Worm (Caenorhabditis elegans) whole organism, late embryonic: ENCODE results near the gene F59B10.6.

Source experiments
- C38D4.7 ChIP-seq: fragments of 200-800 bp; sonication (Bioruptor generic); optimal IDR thresholded peaks from 2 replicates; lab custom pipeline; 2018; ENCODE audit warnings: mild to moderate bottlenecking, missing genetic modification characterization, moderate library complexity, missing compliant biosample characterization
- F13H6.1 ChIP-seq: sonication (generic microtip); optimal IDR thresholded peaks from 2 replicates; lab custom pipeline; 2016; ENCODE audit warnings: missing genetic modification characterization, missing compliant biosample characterization
- K02D7.2 ChIP-seq: sonication (generic microtip); optimal IDR thresholded peaks from 2 replicates; lab custom pipeline; 2017; ENCODE audit warnings: mild to moderate bottlenecking, missing genetic modification characterization, missing compliant biosample characterization
- K09A11.1 ChIP-seq: sonication (generic microtip); optimal IDR thresholded peaks from 2 replicates; lab custom pipeline; 2017; ENCODE audit warnings: antibody characterized with exemption, mild to moderate bottlenecking, missing genetic modification characterization, missing compliant biosample characterization; ENCODE audit not compliant: insufficient read depth
- Y22D7AL.16 ChIP-seq: sonication (generic microtip); optimal IDR thresholded peaks from 2 replicates; lab custom pipeline; 2016; ENCODE audit warnings: missing genetic modification characterization, missing compliant biosample characterization
- ceh-14 ChIP-seq: sonication (generic microtip); optimal IDR thresholded peaks from 2 replicates; lab custom pipeline; 2016; ENCODE audit warnings: missing genotype, missing genetic modification characterization, missing compliant biosample characterization
- ceh-18 ChIP-seq: sonication (generic microtip); optimal IDR thresholded peaks from 2 replicates; lab custom pipeline; 2016; ENCODE audit warnings: missing genetic modification characterization, missing compliant biosample characterization
- ceh-2 ChIP-seq: sonication (generic microtip); optimal IDR thresholded peaks from 2 replicates; lab custom pipeline; 2016; ENCODE audit warnings: missing genotype, missing genetic modification characterization, missing compliant biosample characterization
- ceh-24 ChIP-seq: sonication (generic microtip); optimal IDR thresholded peaks from 2 replicates; lab custom pipeline; 2016; ENCODE audit warnings: mild to moderate bottlenecking, missing genetic modification characterization, missing compliant biosample characterization
- ceh-30 ChIP-seq: fragments of 150-350 bp; optimal IDR thresholded peaks from 2 replicates; lab custom pipeline; 2014; ENCODE audit warnings: missing biosample characterization, missing genetic modification characterization
- ceh-31 ChIP-seq: sonication (generic microtip); optimal IDR thresholded peaks from 2 replicates; lab custom pipeline; 2016; ENCODE audit warnings: missing genetic modification characterization, missing compliant biosample characterization
- ceh-45 ChIP-seq: fragments of 200-800 bp; sonication (Bioruptor generic); IDR thresholded peaks from 2 replicates; pipeline ENCODE4 v1.3.6; 2022; ENCODE audit warnings: missing genetic modification reagents, missing genetic modification characterization, missing compliant biosample characterization
- ceh-6 ChIP-seq: fragments of 200-800 bp; sonication (Bioruptor generic); optimal IDR thresholded peaks from 2 replicates; lab custom pipeline; 2018; ENCODE audit warnings: mild to moderate bottlenecking, missing genetic modification characterization, missing compliant biosample characterization
- dve-1 ChIP-seq: sonication (generic microtip); optimal IDR thresholded peaks from 2 replicates; lab custom pipeline; 2017; ENCODE audit warnings: antibody characterized with exemption, mild to moderate bottlenecking, missing genetic modification characterization, missing compliant biosample characterization
- elt-2 ChIP-seq: sonication (generic microtip); optimal IDR thresholded peaks from 2 replicates; lab custom pipeline; 2016; ENCODE audit warnings: missing genetic modification reagents, missing genetic modification characterization, missing compliant biosample characterization
- fax-1 ChIP-seq: sonication (generic microtip); optimal IDR thresholded peaks from 2 replicates; lab custom pipeline; 2016; ENCODE audit warnings: missing genotype, missing genetic modification characterization, missing compliant biosample characterization
- fkh-10 ChIP-seq: fragments of 150-350 bp; optimal IDR thresholded peaks from 2 replicates; lab custom pipeline; 2014; ENCODE audit warnings: missing biosample characterization, missing genetic modification reagents, missing genetic modification characterization
- fkh-6 ChIP-seq: sonication (generic microtip); optimal IDR thresholded peaks from 2 replicates; lab custom pipeline; 2016; ENCODE audit warnings: missing genetic modification characterization, missing compliant biosample characterization
- hlh-30 ChIP-seq: sonication (generic microtip); optimal IDR thresholded peaks from 2 replicates; lab custom pipeline; 2017; ENCODE audit warnings: antibody characterized with exemption, missing genetic modification characterization, missing compliant biosample characterization; ENCODE audit not compliant: insufficient read depth
- hlh-6 ChIP-seq: sonication (generic microtip); optimal IDR thresholded peaks from 2 replicates; lab custom pipeline; 2016; ENCODE audit warnings: missing genotype, missing genetic modification characterization, missing compliant biosample characterization
- hlh-8 ChIP-seq: sonication (generic microtip); optimal IDR thresholded peaks from 2 replicates; lab custom pipeline; 2016; ENCODE audit warnings: missing genotype, missing genetic modification characterization, missing compliant biosample characterization
- lim-6 ChIP-seq: sonication (generic microtip); optimal IDR thresholded peaks from 2 replicates; lab custom pipeline; 2016; ENCODE audit warnings: missing genetic modification characterization, missing compliant biosample characterization
- nfya-1 ChIP-seq: sonication (generic microtip); optimal IDR thresholded peaks from 2 replicates; lab custom pipeline; 2017; ENCODE audit warnings: missing genetic modification characterization, mild to moderate bottlenecking, missing compliant biosample characterization, antibody characterized with exemption, moderate library complexity
- nhr-11 ChIP-seq: fragments of 150-350 bp; optimal IDR thresholded peaks from 2 replicates; lab custom pipeline; 2014; ENCODE audit warnings: missing biosample characterization, missing genetic modification characterization
- nhr-232 ChIP-seq: sonication (generic microtip); optimal IDR thresholded peaks from 2 replicates; lab custom pipeline; 2016; ENCODE audit warnings: missing genetic modification characterization, missing compliant biosample characterization
- npax-4 ChIP-seq: sonication (generic microtip); optimal IDR thresholded peaks from 2 replicates; lab custom pipeline; 2016; ENCODE audit warnings: missing genetic modification characterization, missing compliant biosample characterization
- odd-2 ChIP-seq: sonication (generic microtip); optimal IDR thresholded peaks from 2 replicates; lab custom pipeline; 2017; ENCODE audit warnings: antibody characterized with exemption, mild to moderate bottlenecking, missing genetic modification characterization, missing compliant biosample characterization
- pat-9 ChIP-seq: fragments of 200-800 bp; sonication (Bioruptor generic); optimal IDR thresholded peaks from 2 replicates; lab custom pipeline; 2018; ENCODE audit warnings: mild to moderate bottlenecking, missing genetic modification characterization, moderate library complexity, missing compliant biosample characterization
- pax-1 ChIP-seq: fragments of 150-350 bp; optimal IDR thresholded peaks from 2 replicates; lab custom pipeline; 2014; ENCODE audit warnings: missing biosample characterization, missing genetic modification characterization
- pha-2 ChIP-seq: sonication (generic microtip); optimal IDR thresholded peaks from 2 replicates; lab custom pipeline; 2017; ENCODE audit warnings: mild to moderate bottlenecking, missing genetic modification characterization, missing compliant biosample characterization
- pha-4 ChIP-seq: fragments of 150-350 bp; optimal IDR thresholded peaks from 2 replicates; lab custom pipeline; 2018; ENCODE audit warnings: missing biosample characterization, missing genetic modification reagents, missing genetic modification characterization
- pros-1 ChIP-seq: fragments of 150-350 bp; optimal IDR thresholded peaks from 2 replicates; lab custom pipeline; 2014; ENCODE audit warnings: missing biosample characterization, missing genetic modification reagents, missing genetic modification characterization
- ref-2 ChIP-seq: sonication (generic microtip); optimal IDR thresholded peaks from 2 replicates; lab custom pipeline; 2016; ENCODE audit warnings: missing genetic modification characterization, missing compliant biosample characterization
- rnt-1 ChIP-seq: sonication (generic microtip); optimal IDR thresholded peaks from 2 replicates; lab custom pipeline; 2016; ENCODE audit warnings: missing genetic modification characterization, missing compliant biosample characterization
- sdc-2 ChIP-seq: sonication (generic microtip); optimal IDR thresholded peaks from 2 replicates; lab custom pipeline; 2016; ENCODE audit warnings: missing genotype, missing genetic modification characterization, missing compliant biosample characterization
- sox-4 ChIP-seq: sonication (generic microtip); optimal IDR thresholded peaks from 2 replicates; lab custom pipeline; 2017; ENCODE audit warnings: mild to moderate bottlenecking, missing genetic modification characterization, inconsistent platforms, missing compliant biosample characterization
- tbx-2 ChIP-seq: sonication (generic microtip); optimal IDR thresholded peaks from 2 replicates; lab custom pipeline; 2016; ENCODE audit warnings: missing genetic modification characterization, missing compliant biosample characterization
- unc-3 ChIP-seq, 2 experiments: fragments of 200-800 bp in 1 of 2; sonication (Bioruptor generic) in 1 of 2; sonication (generic microtip) in 1 of 2; conservative IDR thresholded peaks in 1 of 2; optimal IDR thresholded peaks in 1 of 2; 2 replicates each; pipeline versions ENCODE4 v1.3.6 to Lab custom; 2016 to 2022; ENCODE audit warnings: missing compliant biosample characterization in 2 of 2, missing genetic modification characterization in 2 of 2, missing genetic modification reagents in 1 of 2
- unc-55 ChIP-seq: sonication (generic microtip); optimal IDR thresholded peaks from 2 replicates; lab custom pipeline; 2017; ENCODE audit warnings: missing biosample characterization, missing genetic modification reagents, missing genetic modification characterization
- zip-5 ChIP-seq: sonication (generic microtip); optimal IDR thresholded peaks from 2 replicates; lab custom pipeline; 2016; ENCODE audit warnings: missing genetic modification characterization, missing compliant biosample characterization

Gene F59B10.6

ce11 chrII:10551985-10552736, 27.9 kb upstream of the F59B10.6 start:
- TF ChIP-seq nfya-1 (tag; lab: Kevin White, UChicago) (peak; percentile 76), pax-1 (peak; percentile 95), tbx-2 (tag; lab: Kevin White, UChicago) (peak; percentile 64), hlh-30 (tag; lab: Kevin White, UChicago) (peak; percentile 96), unc-55 (GFP tag; lab: Kevin White, UChicago) (peak; percentile 82), odd-2 (tag; lab: Kevin White, UChicago) (no peak), F13H6.1 (tag; lab: Kevin White, UChicago) (peak; percentile 2), fkh-10 (no peak), K09A11.1 (no peak), ceh-18 (tag; lab: Kevin White, UChicago) (peak; percentile 34), ceh-31 (tag; lab: Kevin White, UChicago) (peak; percentile 75), pros-1 (tag; lab: Kevin White, UChicago) (peak; percentile 65), ref-2 (tag; lab: Kevin White, UChicago) (peak; percentile 67)

ce11 chrII:10550872-10551647, 26.8 kb upstream of the F59B10.6 start:
- no peak for TF ChIP-seq odd-2 (tag; lab: Kevin White, UChicago)
- TF ChIP-seq C38D4.7, result no peak
- TF ChIP-seq unc-3 (GFP tag; conservative IDR thresholded peaks at IDR 0.05; lab: Robert Waterston, UW), result no peak
- TF ChIP-seq unc-3 (tag; optimal IDR thresholded peaks at IDR 0.05; lab: Kevin White, UChicago), result no peak
- TF ChIP-seq K02D7.2, result no peak
- TF ChIP-seq ceh-24 (tag; lab: Kevin White, UChicago), result no peak
- TF ChIP-seq unc-55 (GFP tag; lab: Kevin White, UChicago), result no peak
- TF ChIP-seq pha-2, result no peak
- TF ChIP-seq, all 69 proteins: peak for 0

ce11 chrII:10550173-10550572, 25.9 kb upstream of the F59B10.6 start:
- no peak for TF ChIP-seq pax-1
- TF ChIP-seq elt-2 (tag; lab: Kevin White, UChicago), result no peak
- no peak for TF ChIP-seq hlh-8 (tag; lab: Kevin White, UChicago)
- TF ChIP-seq ceh-6, result no peak
- no peak for TF ChIP-seq ceh-45
- TF ChIP-seq, all 69 proteins: peak for 0

- TF ChIP-seq fax-1 (tag; lab: Kevin White, UChicago) (no peak), F13H6.1 (tag; lab: Kevin White, UChicago) (peak; percentile 31), ceh-6 (no peak), ceh-45 (no peak), ceh-14 (tag; lab: Kevin White, UChicago) (peak; percentile 61), pat-9 (tag; lab: Kevin White, UChicago) (no peak), fkh-10 (no peak), unc-3 (GFP tag; conservative IDR thresholded peaks at IDR 0.05; lab: Robert Waterston, UW) (peak; percentile 38; the same call in 1 of the 2 replicates), unc-3 (tag; optimal IDR thresholded peaks at IDR 0.05; lab: Kevin White, UChicago) (no peak), nhr-232 (tag; lab: Kevin White, UChicago) (no peak), sox-4 (tag; lab: Kevin White, UChicago) (no peak), npax-4 (tag; lab: Kevin White, UChicago) (no peak), dve-1 (tag; lab: Kevin White, UChicago) (peak; percentile 37), hlh-6 (tag; lab: Kevin White, UChicago) (no peak), ceh-2 (tag; lab: Kevin White, UChicago) (no peak), pha-4 (tag; lab: Kevin White, UChicago) (peak; percentile 11), nfya-1 (tag; lab: Kevin White, UChicago) (peak; percentile 94), zip-5 (tag; lab: Kevin White, UChicago) (no peak), Y22D7AL.16 (tag; lab: Kevin White, UChicago) (no peak), nhr-11 (tag; lab: Kevin White, UChicago) (no peak), fkh-6 (tag; lab: Kevin White, UChicago) (no peak), rnt-1 (tag; lab: Kevin White, UChicago) (peak; percentile 67), sdc-2 (tag; lab: Kevin White, UChicago) (peak; percentile 30), ref-2 (tag; lab: Kevin White, UChicago) (peak; percentile 90), lim-6 (tag; lab: Kevin White, UChicago) (no peak), pros-1 (tag; lab: Kevin White, UChicago) (peak; percentile 73), ceh-30 (tag; lab: Kevin White, UChicago) (no peak)
These were observed 24.8 kb upstream of the F59B10.6 start for ce11 chrII:10548778-10549671.
